Worm (Caenorhabditis elegans) whole organism, L4/young adult: ENCODE data around the gene M60.6.

Source experiments
- W03F9.2 ChIP-seq: fragments of 150-350 bp; optimal IDR thresholded peaks from 2 replicates; lab custom pipeline; 2014; ENCODE audit warnings: missing biosample characterization, missing genetic modification characterization
- dao-5 ChIP-seq: sonication (generic microtip); optimal IDR thresholded peaks from 2 replicates; lab custom pipeline; 2016; ENCODE audit warnings: missing genotype, missing genetic modification characterization, moderate library complexity, missing compliant biosample characterization
- him-1 ChIP-seq: sonication (generic microtip); optimal IDR thresholded peaks from 2 replicates; lab custom pipeline; 2016; ENCODE audit warnings: missing genotype, missing genetic modification reagents, missing genetic modification characterization, missing compliant biosample characterization

ce11 chrX:8276333-8276732 lies 24.1 kb upstream of the M60.6 start:
- TF ChIP-seq dao-5 (tag; lab: Kevin White, UChicago) = no peak
- no peak for TF ChIP-seq him-1 (tag; lab: Kevin White, UChicago)
- no peak for TF ChIP-seq W03F9.2
